Fruit fly (Drosophila melanogaster): ENCODE data around the gene GILT2.
A peak's percentile ranks its signal among the peaks of the same experiment; 100 is the strongest.

- TF ChIP-seq CG8478 (optimal IDR thresholded peaks at IDR 0.05), result no peak
- TF ChIP-seq CTCF (optimal IDR thresholded peaks at IDR 0.05), result peak; percentile 95 to 96
Measured at dm6 chr3R:23679911-23680336, 1.2 kb downstream of the GILT2 start, which contains the start of gene eIF3d1.

Measured in S2 (cell line).